Worm (Caenorhabditis elegans): ENCODE data around the gene rpac-40.

rpac-40 gene

ce11 chrV:4169658-4170057 is 29.6 kb upstream of the rpac-40 start:
- TF ChIP-seq aly-1 (tag; optimal IDR thresholded peaks at IDR 0.05) (no peak), hmg-4 (GFP tag; optimal IDR thresholded peaks at IDR 0.05) (no peak), tbx-11 (GFP tag; IDR thresholded peaks at IDR 0.05) (no peak), ceh-36 (tag; optimal IDR thresholded peaks at IDR 0.05) (no peak), B0310.2 (tag; optimal IDR thresholded peaks at IDR 0.05) (no peak), hmbx-1 (tag; optimal IDR thresholded peaks at IDR 0.05) (no peak), ets-7 (tag; optimal IDR thresholded peaks at IDR 0.05) (no peak)

- no peak for TF ChIP-seq ceh-36 (tag; optimal IDR thresholded peaks at IDR 0.05)
- TF ChIP-seq pes-1 (GFP tag; IDR thresholded peaks at IDR 0.05): no peak
- TF ChIP-seq ceh-13 (GFP tag; optimal IDR thresholded peaks at IDR 0.05): no peak
- TF ChIP-seq ama-1 (optimal IDR thresholded peaks at IDR 0.05): no peak
- no peak for TF ChIP-seq tbx-37 (GFP tag; conservative IDR thresholded peaks at IDR 0.05)
- TF ChIP-seq scrt-1 (GFP tag; IDR thresholded peaks at IDR 0.05): no peak
- no peak for TF ChIP-seq ets-7 (tag; optimal IDR thresholded peaks at IDR 0.05)
- no peak for TF ChIP-seq sea-1 (GFP tag; conservative IDR thresholded peaks at IDR 0.05)
- TF ChIP-seq hmg-4 (GFP tag; optimal IDR thresholded peaks at IDR 0.05): no peak
- no peak for TF ChIP-seq B0310.2 (tag; optimal IDR thresholded peaks at IDR 0.05)
- TF ChIP-seq tbx-11 (GFP tag; IDR thresholded peaks at IDR 0.05): no peak
- no peak for TF ChIP-seq hmbx-1 (tag; optimal IDR thresholded peaks at IDR 0.05)
- no peak for TF ChIP-seq F13C5.2 (tag; optimal IDR thresholded peaks at IDR 0.05)
- TF ChIP-seq tra-4 (tag; optimal IDR thresholded peaks at IDR 0.05): no peak
- TF ChIP-seq flt-1 (GFP tag; IDR thresholded peaks at IDR 0.05): no peak
- TF ChIP-seq hnd-1 (tag; optimal IDR thresholded peaks at IDR 0.05): no peak
- no peak for TF ChIP-seq aly-1 (tag; optimal IDR thresholded peaks at IDR 0.05)
Observed at ce11 chrV:4170138-4170537, 29.1 kb upstream of the rpac-40 start, which contains the start of gene Y45G5AM.7. TSS of gene Y45G5AM.7 (minus strand) at chrV:4170238.

- TF ChIP-seq ceh-36 (tag; optimal IDR thresholded peaks at IDR 0.05) (no peak), scrt-1 (GFP tag; IDR thresholded peaks at IDR 0.05) (no peak), hmg-4 (GFP tag; optimal IDR thresholded peaks at IDR 0.05) (no peak), sea-1 (GFP tag; conservative IDR thresholded peaks at IDR 0.05) (no peak), aly-1 (tag; optimal IDR thresholded peaks at IDR 0.05) (no peak), ets-7 (tag; optimal IDR thresholded peaks at IDR 0.05) (no peak), B0310.2 (tag; optimal IDR thresholded peaks at IDR 0.05) (no peak), tbx-37 (GFP tag; conservative IDR thresholded peaks at IDR 0.05) (no peak), tbx-11 (GFP tag; IDR thresholded peaks at IDR 0.05) (no peak), ama-1 (optimal IDR thresholded peaks at IDR 0.05) (no peak), pes-1 (GFP tag; IDR thresholded peaks at IDR 0.05) (no peak), flt-1 (GFP tag; IDR thresholded peaks at IDR 0.05) (no peak), tra-4 (tag; optimal IDR thresholded peaks at IDR 0.05) (no peak), F13C5.2 (tag; optimal IDR thresholded peaks at IDR 0.05) (no peak), ceh-13 (GFP tag; optimal IDR thresholded peaks at IDR 0.05) (no peak), hmbx-1 (tag; optimal IDR thresholded peaks at IDR 0.05) (no peak), hnd-1 (tag; optimal IDR thresholded peaks at IDR 0.05) (no peak)
Observed at ce11 chrV:4175624-4176023, 23.7 kb upstream of the rpac-40 start, which contains the start of the genes coh-4 and pid-5. TSS of gene coh-4 (minus strand) at chrV:4175640. TSS of gene pid-5 (plus strand) at chrV:4175882.

- TF ChIP-seq hmg-4 (GFP tag; optimal IDR thresholded peaks at IDR 0.05) (no peak), pes-1 (GFP tag; IDR thresholded peaks at IDR 0.05) (no peak), scrt-1 (GFP tag; IDR thresholded peaks at IDR 0.05) (no peak), ama-1 (optimal IDR thresholded peaks at IDR 0.05) (no peak)
Observed at ce11 chrV:4181272-4181671, 18.0 kb upstream of the rpac-40 start.

ce11 chrV:4181727-4182126 is 17.6 kb upstream of the rpac-40 start:
- TF ChIP-seq sea-1 (GFP tag; conservative IDR thresholded peaks at IDR 0.05): peak; percentile 12; the same call in 1 of the 2 replicates
- TF ChIP-seq ets-7 (tag; optimal IDR thresholded peaks at IDR 0.05): peak; percentile 6
- no peak for TF ChIP-seq aly-1 (tag; optimal IDR thresholded peaks at IDR 0.05)
- TF ChIP-seq scrt-1 (GFP tag; IDR thresholded peaks at IDR 0.05): peak; percentile 64; the same call in 1 of the 2 replicates
- TF ChIP-seq hnd-1 (tag; optimal IDR thresholded peaks at IDR 0.05): no peak
- no peak for TF ChIP-seq ceh-36 (tag; optimal IDR thresholded peaks at IDR 0.05)
- TF ChIP-seq tbx-11 (GFP tag; IDR thresholded peaks at IDR 0.05): no peak
- peak; percentile 68 for TF ChIP-seq pes-1 (GFP tag; IDR thresholded peaks at IDR 0.05)
- peak; percentile 35 for TF ChIP-seq ceh-13 (GFP tag; optimal IDR thresholded peaks at IDR 0.05)
- no peak for TF ChIP-seq F13C5.2 (tag; optimal IDR thresholded peaks at IDR 0.05)
- TF ChIP-seq B0310.2 (tag; optimal IDR thresholded peaks at IDR 0.05): no peak

- TF ChIP-seq hmbx-1 (tag; optimal IDR thresholded peaks at IDR 0.05) (no peak), ama-1 (optimal IDR thresholded peaks at IDR 0.05) (no peak), pes-1 (GFP tag; IDR thresholded peaks at IDR 0.05) (no peak), scrt-1 (GFP tag; IDR thresholded peaks at IDR 0.05) (no peak), tra-4 (tag; optimal IDR thresholded peaks at IDR 0.05) (no peak), sea-1 (GFP tag; conservative IDR thresholded peaks at IDR 0.05) (no peak), aly-1 (tag; optimal IDR thresholded peaks at IDR 0.05) (no peak), tbx-37 (GFP tag; conservative IDR thresholded peaks at IDR 0.05) (no peak), ceh-36 (tag; optimal IDR thresholded peaks at IDR 0.05) (no peak), flt-1 (GFP tag; IDR thresholded peaks at IDR 0.05) (no peak), B0310.2 (tag; optimal IDR thresholded peaks at IDR 0.05) (no peak), tbx-11 (GFP tag; IDR thresholded peaks at IDR 0.05) (no peak), F13C5.2 (tag; optimal IDR thresholded peaks at IDR 0.05) (no peak), hnd-1 (tag; optimal IDR thresholded peaks at IDR 0.05) (no peak)
Observed at ce11 chrV:4182546-4182945, 16.7 kb upstream of the rpac-40 start.

ce11 chrV:4185885-4186284 is 13.4 kb upstream of the rpac-40 start:
- TF ChIP-seq tbx-11 (GFP tag; IDR thresholded peaks at IDR 0.05) (no peak), ets-7 (tag; optimal IDR thresholded peaks at IDR 0.05) (no peak), pes-1 (GFP tag; IDR thresholded peaks at IDR 0.05) (no peak), ama-1 (optimal IDR thresholded peaks at IDR 0.05) (no peak)

Data from whole organism, early embryonic.